Worm (Caenorhabditis elegans): Measurements from ENCODE around the gene H20J04.7.

DNA sequence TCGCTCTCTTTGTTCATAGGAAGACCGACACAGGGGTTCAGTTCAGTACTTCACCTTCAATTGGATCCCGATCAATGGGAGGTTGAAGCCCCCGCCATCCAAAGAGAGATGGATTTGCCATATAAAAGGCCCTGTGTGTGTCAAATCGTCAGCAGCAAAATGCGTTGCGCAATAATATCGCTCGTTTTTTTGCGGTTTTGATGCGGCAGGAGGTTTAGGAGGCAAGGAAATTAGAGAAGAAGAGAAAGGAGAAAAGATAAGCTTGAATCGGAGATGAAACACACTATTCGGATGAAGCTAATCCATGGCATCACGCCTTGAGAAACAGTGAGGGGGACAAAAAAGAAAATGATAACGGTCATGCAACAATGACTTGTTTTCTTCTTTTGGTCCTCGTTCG, 39.3 kb upstream of the H20J04.7 start:
- TF ChIP-seq ceh-19 (GFP tag; optimal IDR thresholded peaks at IDR 0.05) (no peak), K02D7.2 (tag; optimal IDR thresholded peaks at IDR 0.05) (no peak), unc-86 (tag; optimal IDR thresholded peaks at IDR 0.05) (no peak), sox-2 (GFP tag; IDR thresholded peaks at IDR 0.05) (no peak), pqm-1 (tag; optimal IDR thresholded peaks at IDR 0.05) (no peak)
